Worm (Caenorhabditis elegans) whole organism, late embryonic: ENCODE data around the gene K12D12.4.

Experiments
- F13H6.1 ChIP-seq: sonication (generic microtip); optimal IDR thresholded peaks from 2 replicates; lab custom pipeline; 2016; ENCODE audit warnings: missing genetic modification characterization, missing compliant biosample characterization
- K02D7.2 ChIP-seq: sonication (generic microtip); optimal IDR thresholded peaks from 2 replicates; lab custom pipeline; 2017; ENCODE audit warnings: mild to moderate bottlenecking, missing genetic modification characterization, missing compliant biosample characterization
- K09A11.1 ChIP-seq: sonication (generic microtip); optimal IDR thresholded peaks from 2 replicates; lab custom pipeline; 2017; ENCODE audit warnings: antibody characterized with exemption, mild to moderate bottlenecking, missing genetic modification characterization, missing compliant biosample characterization; ENCODE audit not compliant: insufficient read depth
- T23F11.4 ChIP-seq: fragments of 200-800 bp; sonication (Bioruptor generic); optimal IDR thresholded peaks from 2 replicates; lab custom pipeline; 2018; ENCODE audit warnings: mild to moderate bottlenecking, missing genetic modification characterization, missing compliant biosample characterization
- ama-1 ChIP-seq: fragments of 150-350 bp; optimal IDR thresholded peaks from 2 replicates; lab custom pipeline; 2014
- ceh-22 ChIP-seq: sonication (generic microtip); optimal IDR thresholded peaks from 2 replicates; lab custom pipeline; 2017; ENCODE audit warnings: missing biosample characterization, missing genetic modification characterization
- ceh-30 ChIP-seq: fragments of 150-350 bp; optimal IDR thresholded peaks from 2 replicates; lab custom pipeline; 2014; ENCODE audit warnings: missing biosample characterization, missing genetic modification characterization
- ceh-34 ChIP-seq: sonication (generic microtip); optimal IDR thresholded peaks from 2 replicates; lab custom pipeline; 2016; ENCODE audit warnings: mild to moderate bottlenecking, missing genetic modification characterization, missing compliant biosample characterization
- ceh-45 ChIP-seq: fragments of 200-800 bp; sonication (Bioruptor generic); IDR thresholded peaks from 2 replicates; pipeline ENCODE4 v1.3.6; 2022; ENCODE audit warnings: missing genetic modification reagents, missing genetic modification characterization, missing compliant biosample characterization
- ceh-48 ChIP-seq: sonication (generic microtip); optimal IDR thresholded peaks from 2 replicates; lab custom pipeline; 2016; ENCODE audit warnings: missing genetic modification characterization, inconsistent platforms, missing compliant biosample characterization
- ceh-6 ChIP-seq: fragments of 200-800 bp; sonication (Bioruptor generic); optimal IDR thresholded peaks from 2 replicates; lab custom pipeline; 2018; ENCODE audit warnings: mild to moderate bottlenecking, missing genetic modification characterization, missing compliant biosample characterization
- che-1 ChIP-seq: sonication (generic microtip); optimal IDR thresholded peaks from 2 replicates; lab custom pipeline; 2016; ENCODE audit warnings: mild to moderate bottlenecking, missing genetic modification characterization, missing compliant biosample characterization
- dmd-4 ChIP-seq: sonication (generic microtip); optimal IDR thresholded peaks from 2 replicates; lab custom pipeline; 2016; ENCODE audit warnings: borderline replicate concordance, missing genetic modification characterization, missing compliant biosample characterization
- dve-1 ChIP-seq: sonication (generic microtip); optimal IDR thresholded peaks from 2 replicates; lab custom pipeline; 2017; ENCODE audit warnings: antibody characterized with exemption, mild to moderate bottlenecking, missing genetic modification characterization, missing compliant biosample characterization
- elt-2 ChIP-seq: sonication (generic microtip); optimal IDR thresholded peaks from 2 replicates; lab custom pipeline; 2016; ENCODE audit warnings: missing genetic modification reagents, missing genetic modification characterization, missing compliant biosample characterization
- elt-4 ChIP-seq: sonication (generic microtip); optimal IDR thresholded peaks from 2 replicates; lab custom pipeline; 2016; ENCODE audit warnings: missing genetic modification characterization, missing compliant biosample characterization
- eyg-1 ChIP-seq: sonication (generic microtip); optimal IDR thresholded peaks from 2 replicates; lab custom pipeline; 2016; ENCODE audit warnings: missing genotype, missing genetic modification characterization, missing compliant biosample characterization
- fax-1 ChIP-seq: sonication (generic microtip); optimal IDR thresholded peaks from 2 replicates; lab custom pipeline; 2016; ENCODE audit warnings: missing genotype, missing genetic modification characterization, missing compliant biosample characterization
- hlh-30 ChIP-seq: sonication (generic microtip); optimal IDR thresholded peaks from 2 replicates; lab custom pipeline; 2017; ENCODE audit warnings: antibody characterized with exemption, missing genetic modification characterization, missing compliant biosample characterization; ENCODE audit not compliant: insufficient read depth
- hlh-6 ChIP-seq: sonication (generic microtip); optimal IDR thresholded peaks from 2 replicates; lab custom pipeline; 2016; ENCODE audit warnings: missing genotype, missing genetic modification characterization, missing compliant biosample characterization
- hlh-8 ChIP-seq: sonication (generic microtip); optimal IDR thresholded peaks from 2 replicates; lab custom pipeline; 2016; ENCODE audit warnings: missing genotype, missing genetic modification characterization, missing compliant biosample characterization
- nfya-1 ChIP-seq: sonication (generic microtip); optimal IDR thresholded peaks from 2 replicates; lab custom pipeline; 2017; ENCODE audit warnings: missing genetic modification characterization, mild to moderate bottlenecking, missing compliant biosample characterization, antibody characterized with exemption, moderate library complexity
- nhr-11 ChIP-seq: fragments of 150-350 bp; optimal IDR thresholded peaks from 2 replicates; lab custom pipeline; 2014; ENCODE audit warnings: missing biosample characterization, missing genetic modification characterization
- nhr-232 ChIP-seq: sonication (generic microtip); optimal IDR thresholded peaks from 2 replicates; lab custom pipeline; 2016; ENCODE audit warnings: missing genetic modification characterization, missing compliant biosample characterization
- npax-4 ChIP-seq: sonication (generic microtip); optimal IDR thresholded peaks from 2 replicates; lab custom pipeline; 2016; ENCODE audit warnings: missing genetic modification characterization, missing compliant biosample characterization
- pag-3 ChIP-seq: sonication (generic microtip); optimal IDR thresholded peaks from 2 replicates; lab custom pipeline; 2016; ENCODE audit warnings: missing compliant biosample characterization, missing genetic modification characterization, borderline replicate concordance
- pax-1 ChIP-seq: fragments of 150-350 bp; optimal IDR thresholded peaks from 2 replicates; lab custom pipeline; 2014; ENCODE audit warnings: missing biosample characterization, missing genetic modification characterization
- pha-2 ChIP-seq: sonication (generic microtip); optimal IDR thresholded peaks from 2 replicates; lab custom pipeline; 2017; ENCODE audit warnings: mild to moderate bottlenecking, missing genetic modification characterization, missing compliant biosample characterization
- pha-4 ChIP-seq: fragments of 150-350 bp; optimal IDR thresholded peaks from 2 replicates; lab custom pipeline; 2018; ENCODE audit warnings: missing biosample characterization, missing genetic modification reagents, missing genetic modification characterization
- pros-1 ChIP-seq: fragments of 150-350 bp; optimal IDR thresholded peaks from 2 replicates; lab custom pipeline; 2014; ENCODE audit warnings: missing biosample characterization, missing genetic modification reagents, missing genetic modification characterization
- rnt-1 ChIP-seq: sonication (generic microtip); optimal IDR thresholded peaks from 2 replicates; lab custom pipeline; 2016; ENCODE audit warnings: missing genetic modification characterization, missing compliant biosample characterization
- sdc-2 ChIP-seq: sonication (generic microtip); optimal IDR thresholded peaks from 2 replicates; lab custom pipeline; 2016; ENCODE audit warnings: missing genotype, missing genetic modification characterization, missing compliant biosample characterization
- sox-4 ChIP-seq: sonication (generic microtip); optimal IDR thresholded peaks from 2 replicates; lab custom pipeline; 2017; ENCODE audit warnings: mild to moderate bottlenecking, missing genetic modification characterization, inconsistent platforms, missing compliant biosample characterization
- syd-9 ChIP-seq: sonication (generic microtip); optimal IDR thresholded peaks from 2 replicates; lab custom pipeline; 2016; ENCODE audit warnings: mild to moderate bottlenecking, missing genetic modification characterization, moderate library complexity, missing compliant biosample characterization
- tbx-7 ChIP-seq: sonication (generic microtip); optimal IDR thresholded peaks from 2 replicates; lab custom pipeline; 2016; ENCODE audit warnings: missing genotype, missing genetic modification characterization, missing compliant biosample characterization
- unc-3 ChIP-seq, 2 experiments: fragments of 200-800 bp in 1 of 2; sonication (Bioruptor generic) in 1 of 2; sonication (generic microtip) in 1 of 2; conservative IDR thresholded peaks in 1 of 2; optimal IDR thresholded peaks in 1 of 2; 2 replicates each; pipeline versions ENCODE4 v1.3.6 to Lab custom; 2016 to 2022; ENCODE audit warnings: missing compliant biosample characterization in 2 of 2, missing genetic modification characterization in 2 of 2, missing genetic modification reagents in 1 of 2
- unc-55 ChIP-seq: sonication (generic microtip); optimal IDR thresholded peaks from 2 replicates; lab custom pipeline; 2017; ENCODE audit warnings: missing biosample characterization, missing genetic modification reagents, missing genetic modification characterization

Gene K12D12.4

DNA sequence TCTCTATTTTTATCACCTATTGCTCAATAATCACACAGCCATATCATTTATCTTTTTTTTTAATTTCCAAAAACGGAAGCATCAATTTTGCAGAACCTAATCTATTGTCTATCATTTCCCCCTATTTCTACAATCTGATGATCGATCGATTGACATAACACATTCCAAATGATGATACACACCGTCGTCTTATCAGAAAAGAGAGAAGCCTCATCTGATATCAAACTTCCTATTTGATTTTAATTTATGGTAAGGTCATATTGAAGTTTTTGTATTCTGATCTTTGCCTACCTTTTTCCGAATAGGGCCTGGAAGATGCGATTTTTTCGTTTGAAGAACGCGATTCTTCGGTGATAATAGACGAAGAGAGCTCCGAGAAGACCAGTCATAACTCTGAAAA is 16.0 kb downstream of the K12D12.4 start:
- no peak for TF ChIP-seq ceh-48 (tag; lab: Kevin White, UChicago)
- TF ChIP-seq npax-4 (tag; lab: Kevin White, UChicago), result no peak

- no peak for TF ChIP-seq ama-1 (lab: Kevin White, UChicago)
- no peak for TF ChIP-seq dve-1 (tag; lab: Kevin White, UChicago)
- no peak for TF ChIP-seq unc-3 (GFP tag; conservative IDR thresholded peaks at IDR 0.05; lab: Robert Waterston, UW)
- no peak for TF ChIP-seq unc-3 (tag; optimal IDR thresholded peaks at IDR 0.05; lab: Kevin White, UChicago)
- no peak for TF ChIP-seq che-1 (tag; lab: Kevin White, UChicago)
- no peak for TF ChIP-seq K09A11.1
- TF ChIP-seq hlh-6 (tag; lab: Kevin White, UChicago), result no peak
- no peak for TF ChIP-seq unc-55
- TF ChIP-seq pha-2, result no peak
- TF ChIP-seq pag-3, result no peak
- TF ChIP-seq ceh-6 (GFP tag; lab: Kevin White, UChicago), result no peak
- no peak for TF ChIP-seq fax-1 (tag; lab: Kevin White, UChicago)
- TF ChIP-seq sox-4 (tag; lab: Kevin White, UChicago), result no peak
Observed at ce11 chrII:11845954-11846353, 19.6 kb downstream of the K12D12.4 start.

DNA sequence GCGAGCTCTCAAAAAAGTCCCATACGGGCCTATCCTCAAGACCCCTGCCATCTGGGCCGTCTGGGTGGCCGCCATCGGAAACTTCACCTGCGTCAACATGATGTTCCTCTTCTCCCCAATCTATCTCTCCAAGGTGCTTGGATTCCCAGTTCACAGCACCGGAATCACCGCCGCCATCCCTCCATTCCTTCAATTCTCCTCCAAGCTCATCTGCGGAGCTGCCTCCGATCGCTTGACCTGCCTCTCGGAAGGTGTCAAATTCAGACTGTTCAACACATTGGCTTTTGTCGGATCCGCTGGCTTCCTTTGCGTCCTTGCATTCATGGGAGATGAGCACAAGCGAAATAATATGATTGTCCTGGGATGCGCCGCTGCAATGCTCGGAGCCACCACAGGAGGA is 20.6 kb downstream of the K12D12.4 start:
- TF ChIP-seq nhr-11 (no peak), nhr-232 (tag; lab: Kevin White, UChicago) (no peak), pax-1 (no peak), npax-4 (tag; lab: Kevin White, UChicago) (no peak), eyg-1 (tag; lab: Kevin White, UChicago) (no peak), nfya-1 (tag; lab: Kevin White, UChicago) (no peak), ceh-48 (tag; lab: Kevin White, UChicago) (no peak), sdc-2 (tag; lab: Kevin White, UChicago) (peak; percentile 7)
- TF ChIP-seq, all 69 proteins: peak for 1

ce11 chrII:11844072-11844471 is 21.5 kb downstream of the K12D12.4 start:
- TF ChIP-seq fax-1 (tag; lab: Kevin White, UChicago), result no peak
- no peak for TF ChIP-seq syd-9 (tag; lab: Kevin White, UChicago)
- TF ChIP-seq ceh-30, result no peak
- no peak for TF ChIP-seq ceh-34 (tag; lab: Kevin White, UChicago)
- TF ChIP-seq tbx-7 (tag; lab: Kevin White, UChicago), result no peak
- TF ChIP-seq T23F11.4 (GFP tag; lab: Kevin White, UChicago), result no peak
- no peak for TF ChIP-seq ceh-22 (tag; lab: Kevin White, UChicago)
- TF ChIP-seq K09A11.1, result no peak
- TF ChIP-seq ceh-6 (GFP tag; lab: Kevin White, UChicago), result no peak
- no peak for TF ChIP-seq dmd-4
- TF ChIP-seq hlh-6 (tag; lab: Kevin White, UChicago), result no peak
- no peak for TF ChIP-seq npax-4 (tag; lab: Kevin White, UChicago)
- no peak for TF ChIP-seq pha-4 (tag; lab: Kevin White, UChicago)
- TF ChIP-seq elt-2 (tag; lab: Kevin White, UChicago), result no peak

DNA sequence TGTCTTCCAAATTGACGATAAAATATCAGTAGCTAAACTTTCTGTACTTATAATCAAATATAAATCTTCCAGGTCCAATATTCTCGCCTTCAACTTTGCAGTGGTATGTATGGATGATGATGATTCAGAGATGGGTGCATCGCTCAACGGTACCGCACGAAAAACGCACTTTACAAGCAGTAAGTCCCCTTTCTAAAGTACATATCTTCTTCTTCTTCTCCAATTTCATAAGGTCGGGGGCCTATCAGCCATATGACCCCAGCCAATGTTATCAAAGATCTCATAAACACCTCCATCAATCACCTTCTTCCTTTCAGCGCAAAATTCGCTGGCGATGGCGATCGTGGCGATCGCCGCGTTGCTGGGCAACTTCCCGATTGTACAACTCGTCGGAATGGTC is 22.1 kb downstream of the K12D12.4 start:
- TF ChIP-seq ceh-45, result no peak
- TF ChIP-seq unc-55, result no peak
- no peak for TF ChIP-seq K02D7.2
- TF ChIP-seq pha-2, result no peak
- TF ChIP-seq nfya-1 (tag; lab: Kevin White, UChicago), result no peak
- TF ChIP-seq sox-4 (tag; lab: Kevin White, UChicago), result no peak
- no peak for TF ChIP-seq hlh-8 (tag; lab: Kevin White, UChicago)
- no peak for TF ChIP-seq rnt-1 (tag; lab: Kevin White, UChicago)
- no peak for TF ChIP-seq unc-3 (GFP tag; conservative IDR thresholded peaks at IDR 0.05; lab: Robert Waterston, UW)
- TF ChIP-seq unc-3 (tag; optimal IDR thresholded peaks at IDR 0.05; lab: Kevin White, UChicago), result no peak
- no peak for TF ChIP-seq pag-3
- no peak for TF ChIP-seq syd-9 (tag; lab: Kevin White, UChicago)
- no peak for TF ChIP-seq pros-1 (tag; lab: Kevin White, UChicago)
- no peak for TF ChIP-seq F13H6.1 (tag; lab: Kevin White, UChicago)
- TF ChIP-seq elt-4 (tag; lab: Kevin White, UChicago), result no peak
- no peak for TF ChIP-seq hlh-30 (tag; lab: Kevin White, UChicago)
- TF ChIP-seq T23F11.4 (GFP tag; lab: Kevin White, UChicago), result no peak
